Worm (Caenorhabditis elegans): ENCODE data around the gene mrpl-12.
"Not testable (repeated sequence)": the region's sequence is repeated elsewhere in the genome, so short reads cannot be mapped to it uniquely, and the experiment has no call there.

The mrpl-12 gene

ce11 chrIII:10747620-10748479 is 40.3 kb downstream of the mrpl-12 start, which contains the start of the genes ran-1 and dkc-1:
TSS of gene ran-1 (minus strand) at chrIII:10747728.
TSS of gene dkc-1 (plus strand) at chrIII:10748429.
- TF ChIP-seq unc-62 (GFP tag; optimal IDR thresholded peaks at IDR 0.05), result no peak

ce11 chrIII:10750043-10750442 is 42.5 kb downstream of the mrpl-12 start, which contains the start of gene enu-3.6:
TSS of gene enu-3.6 (plus strand) at chrIII:10750434.
- not testable (repeated sequence) for TF ChIP-seq unc-62 (GFP tag; optimal IDR thresholded peaks at IDR 0.05)

- TF ChIP-seq unc-62 (GFP tag; optimal IDR thresholded peaks at IDR 0.05), result no peak
These were observed 46.8 kb downstream of the mrpl-12 start for ce11 chrIII:10754379-10754778.

ce11 chrIII:10755480-10756066 is 48.0 kb downstream of the mrpl-12 start, which contains the start of gene hpl-2:
TSS of gene hpl-2 (minus strand) at chrIII:10755530.
- TF ChIP-seq unc-62 (GFP tag; optimal IDR thresholded peaks at IDR 0.05), result no peak

- no peak for TF ChIP-seq unc-62 (GFP tag; optimal IDR thresholded peaks at IDR 0.05)
These were observed 50.0 kb downstream of the mrpl-12 start, which contains the start of gene rnf-113 for ce11 chrIII:10757540-10757939. TSS of gene rnf-113 (minus strand) at chrIII:10757640.

All from whole organism, dauer.